Worm (Caenorhabditis elegans) whole organism, dauer: ENCODE measurements around the gene C26B9.7.

ENCODE experiments used
- unc-62 ChIP-seq: sonication (generic microtip); optimal IDR thresholded peaks from 2 replicates; lab custom pipeline; 2017; ENCODE audit warnings: missing biosample characterization, missing genetic modification reagents, missing genetic modification characterization

Gene C26B9.7

DNA sequence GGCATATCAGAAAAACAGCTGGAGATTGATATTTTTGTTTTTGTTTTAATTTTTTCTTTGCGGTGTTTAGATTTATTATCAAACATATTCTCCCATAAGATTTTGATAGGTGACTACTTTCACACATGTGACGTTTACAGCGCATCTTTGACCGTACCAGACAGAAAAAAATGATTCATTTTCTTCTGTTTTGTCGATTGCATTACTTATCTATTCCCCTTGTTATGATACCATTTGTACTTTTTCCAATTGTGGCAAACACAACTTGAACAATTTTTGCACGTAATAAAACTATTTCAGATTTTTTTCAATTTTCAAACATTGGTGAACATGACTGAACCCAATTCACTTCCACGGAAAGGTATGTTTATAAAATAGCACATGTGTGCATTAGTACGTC, 2.2 kb downstream of the C26B9.7 start, which contains the start of gene C26B9.1:
C26B9.1 (plus strand) TSS at position 301 of the 400 bp plus-strand sequence.
- no peak for TF ChIP-seq unc-62 (GFP tag; lab: Kevin White, UChicago)

DNA sequence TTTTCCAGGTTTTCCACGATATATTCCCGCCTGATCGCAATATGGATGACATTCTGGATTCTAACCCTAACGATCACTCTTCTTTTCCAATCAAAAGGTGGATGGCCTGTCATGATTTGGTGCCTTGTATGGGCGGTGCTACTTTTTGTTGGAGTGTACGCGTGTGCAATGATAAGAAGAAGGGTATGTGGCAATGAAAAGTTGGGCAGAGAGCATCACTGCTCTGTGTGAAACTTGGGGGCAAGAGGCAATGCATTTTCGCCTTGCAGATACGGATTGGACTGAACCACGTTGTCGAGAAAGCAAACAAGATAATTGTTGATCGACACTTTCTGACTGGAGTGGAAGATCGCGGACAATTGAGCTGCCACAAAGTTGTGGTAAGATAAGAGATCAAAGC, 4.2 kb downstream of the C26B9.7 start:
- TF ChIP-seq unc-62 (GFP tag; lab: Kevin White, UChicago): no peak

- TF ChIP-seq unc-62 (GFP tag; lab: Kevin White, UChicago): no peak
Observed at ce11 chrX:5347856-5348255, 5.7 kb downstream of the C26B9.7 start.

ce11 chrX:5348529-5349148, 6.5 kb downstream of the C26B9.7 start, which contains the start of gene syx-3:
Gene syx-3, plus strand, starts transcription at chrX:5349098.
- no peak for TF ChIP-seq unc-62 (GFP tag; lab: Kevin White, UChicago)

DNA sequence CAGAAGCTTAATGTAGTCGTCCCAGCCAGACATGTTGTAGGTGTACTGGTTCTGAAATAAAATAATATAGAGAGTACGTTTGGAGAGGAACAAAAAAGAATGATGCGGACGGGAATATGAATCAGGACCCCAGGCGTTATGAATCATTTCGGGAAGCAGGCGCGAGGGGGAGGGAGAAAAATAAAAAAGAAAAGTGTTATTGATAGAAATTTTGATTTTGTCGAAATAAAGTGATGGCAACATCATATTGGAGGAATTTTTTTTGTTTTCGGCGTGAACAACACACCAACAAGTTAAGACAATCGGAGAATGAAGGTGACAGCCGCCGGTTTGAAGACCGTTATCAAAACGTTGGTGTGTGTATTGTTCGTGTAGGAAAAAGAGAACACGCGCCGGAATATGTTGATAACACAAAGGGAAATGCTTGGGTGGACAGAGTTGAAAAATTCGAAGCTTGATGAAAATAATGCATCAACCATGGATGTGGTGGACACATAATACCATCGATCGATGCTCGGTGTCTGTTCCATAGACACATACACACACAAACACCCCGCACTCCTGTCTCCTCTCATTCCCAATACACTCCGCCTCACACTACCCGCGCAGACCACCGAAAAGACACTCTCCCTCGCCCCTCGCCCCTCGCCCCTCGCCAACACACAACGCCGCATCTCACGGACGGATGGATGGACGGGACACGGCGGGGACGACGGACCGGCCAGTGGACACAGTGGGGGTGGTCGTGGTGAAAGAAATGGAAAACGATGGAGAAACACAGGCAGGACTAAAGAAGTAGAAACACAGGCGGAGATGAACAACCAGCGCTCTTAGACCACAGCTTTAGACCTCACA, 12.1 kb downstream of the C26B9.7 start, which contains the start of gene pfn-2:
pfn-2 (minus strand) TSS at position 51 of the 855 bp plus-strand sequence.
- TF ChIP-seq unc-62 (GFP tag; lab: Kevin White, UChicago): no peak

- no peak for TF ChIP-seq unc-62 (GFP tag; lab: Kevin White, UChicago)
Observed at ce11 chrX:5355253-5355652, 13.1 kb downstream of the C26B9.7 start.

DNA sequence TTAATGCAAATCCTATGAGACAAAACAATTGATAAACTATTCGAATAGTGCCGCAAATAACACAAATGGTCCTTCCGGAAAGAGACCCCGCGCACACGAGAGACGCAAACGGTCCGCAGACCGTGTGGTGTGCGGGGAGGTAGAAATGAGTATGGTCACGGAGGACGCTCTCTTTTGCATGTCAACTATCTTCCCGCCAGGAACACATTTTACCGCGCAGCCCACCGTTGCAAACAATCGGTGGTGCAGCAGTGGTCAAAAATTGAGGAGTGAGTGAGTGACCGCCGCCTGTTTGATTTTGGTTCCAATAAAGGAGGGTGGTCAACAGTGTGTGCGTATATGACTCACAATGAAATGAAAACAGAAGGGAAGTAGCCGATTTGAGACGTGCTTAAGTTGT, 18.6 kb downstream of the C26B9.7 start:
- no peak for TF ChIP-seq unc-62 (GFP tag; lab: Kevin White, UChicago)

ce11 chrX:5364222-5364621, 22.1 kb downstream of the C26B9.7 start, which contains the start of gene chtl-1:
Gene chtl-1, minus strand, starts transcription at chrX:5364322.
- no peak for TF ChIP-seq unc-62 (GFP tag; lab: Kevin White, UChicago)

DNA sequence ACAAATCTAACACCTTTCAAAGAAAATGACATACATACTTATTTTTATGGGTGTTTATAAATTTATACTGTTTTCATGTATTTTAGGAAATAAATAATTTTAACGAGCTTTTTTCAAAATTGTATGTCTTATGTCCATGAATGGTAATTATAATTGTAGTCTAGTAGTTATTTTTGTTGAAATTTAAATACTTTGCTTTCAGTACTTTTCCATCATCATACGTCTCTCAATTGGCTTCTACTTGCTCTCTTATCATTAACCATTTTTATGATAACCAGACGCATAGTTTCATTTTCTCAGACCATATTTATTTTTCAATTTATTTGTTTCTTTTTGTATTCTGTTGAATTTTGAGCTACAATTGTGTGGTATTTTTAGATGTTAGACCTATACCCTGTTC, 23.3 kb downstream of the C26B9.7 start, which contains the start of gene F35C8.5:
F35C8.5 (plus strand) TSS at position 377 of the 400 bp plus-strand sequence.
- no peak for TF ChIP-seq unc-62 (GFP tag; lab: Kevin White, UChicago)

- TF ChIP-seq unc-62 (GFP tag; lab: Kevin White, UChicago): no peak
Observed at ce11 chrX:5366613-5367012, 24.5 kb downstream of the C26B9.7 start.

- TF ChIP-seq unc-62 (GFP tag; lab: Kevin White, UChicago): no peak
Observed at ce11 chrX:5368220-5368619, 26.1 kb downstream of the C26B9.7 start, which contains the start of gene jkk-1. Gene jkk-1, plus strand, starts transcription at chrX:5368468.

DNA sequence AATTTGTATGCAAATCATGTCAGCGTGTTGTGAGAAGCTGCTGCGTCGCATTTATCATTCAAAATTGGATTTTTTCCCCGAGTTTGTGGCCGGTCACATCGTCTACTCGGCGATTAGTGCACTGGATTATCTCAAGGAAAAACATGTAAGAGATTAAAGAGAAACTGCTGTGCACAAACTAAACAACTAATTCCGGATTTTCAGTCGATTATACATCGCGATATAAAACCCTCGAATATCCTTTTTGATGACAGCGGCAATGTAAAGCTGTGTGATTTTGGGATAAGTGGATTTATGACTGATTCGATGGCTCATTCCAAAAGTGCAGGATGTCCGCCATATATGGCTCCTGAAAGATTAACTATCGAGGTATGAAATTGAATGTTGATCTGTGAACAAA, 28.5 kb downstream of the C26B9.7 start:
- no peak for TF ChIP-seq unc-62 (GFP tag; lab: Kevin White, UChicago)

DNA sequence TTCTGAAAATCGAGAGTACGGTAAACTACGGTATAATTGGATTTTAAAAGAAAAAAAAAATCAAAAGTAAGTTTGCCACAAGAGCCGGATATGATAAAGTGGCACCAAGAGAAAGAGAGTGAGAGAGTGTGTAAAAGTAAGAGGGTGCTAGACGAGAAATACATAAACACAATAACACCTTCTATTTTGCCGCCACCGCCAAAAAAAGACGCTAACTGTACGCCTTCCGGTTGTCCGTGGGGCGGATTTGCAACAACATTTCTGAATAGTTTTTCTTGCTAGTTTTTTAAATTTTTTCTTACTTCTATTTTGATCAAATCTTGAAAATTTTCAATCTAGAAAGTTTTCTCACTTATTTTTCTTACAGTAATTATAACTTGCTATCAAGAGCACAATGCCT, 30.5 kb downstream of the C26B9.7 start, which contains the start of gene F35C8.8:
F35C8.8 (minus strand) TSS at position 2 of the 400 bp plus-strand sequence.
- no peak for TF ChIP-seq unc-62 (GFP tag; lab: Kevin White, UChicago)

ce11 chrX:5373597-5373996, 31.5 kb downstream of the C26B9.7 start:
- TF ChIP-seq unc-62 (GFP tag; lab: Kevin White, UChicago): no peak

DNA sequence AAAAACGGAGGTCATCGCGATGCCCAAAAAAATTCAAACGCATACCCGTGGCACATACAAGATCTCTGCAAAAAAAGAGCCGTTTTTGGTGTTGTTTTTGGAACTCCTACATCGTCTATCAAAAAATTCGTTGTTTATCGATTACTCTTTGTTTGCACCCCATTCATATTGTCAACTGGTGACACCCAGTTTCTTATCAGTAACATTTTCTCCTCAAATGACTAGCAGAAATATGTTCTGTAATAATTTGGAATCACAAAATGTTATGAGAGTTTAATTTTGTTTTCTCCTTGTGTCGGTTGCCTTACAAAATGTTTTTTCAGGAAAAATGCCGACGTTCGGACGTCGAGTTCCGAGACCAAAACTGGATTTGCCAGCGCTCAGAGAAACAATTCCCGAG, 32.6 kb downstream of the C26B9.7 start, which contains the start of gene sek-4:
sek-4 (plus strand) TSS at position 318 of the 400 bp plus-strand sequence.
- no peak for TF ChIP-seq unc-62 (GFP tag; lab: Kevin White, UChicago)

DNA sequence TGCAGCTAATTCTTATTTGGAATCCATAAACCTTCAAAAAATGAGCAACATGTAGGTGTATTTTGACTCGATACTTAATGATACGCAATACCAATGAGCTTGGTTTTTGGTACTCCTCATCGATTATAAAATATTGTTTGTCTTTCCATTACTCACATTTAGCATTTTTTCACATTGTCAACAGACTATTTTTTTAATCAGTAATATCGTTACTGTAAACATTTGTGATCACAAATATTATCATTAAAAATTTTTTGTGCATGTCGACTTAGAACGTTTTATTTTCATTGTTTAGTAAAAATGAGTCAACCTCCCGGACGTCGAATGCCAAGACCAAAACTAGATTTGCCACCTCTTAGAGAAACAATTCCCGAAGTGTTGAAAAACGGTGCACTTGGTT, 35.2 kb downstream of the C26B9.7 start, which contains the start of gene sek-5:
sek-5 (plus strand) TSS at position 301 of the 400 bp plus-strand sequence.
- TF ChIP-seq unc-62 (GFP tag; lab: Kevin White, UChicago): no peak
